Fruit fly (Drosophila melanogaster): Measurements from ENCODE around the gene Alp1.

The Alp1 gene

dm6 chr3L:21464240-21464639 is 19.6 kb upstream of the Alp1 start (continued):
- TF ChIP-seq NC2β (GFP tag; optimal IDR thresholded peaks at IDR 0.05) (peak; percentile 76), CG5180 (GFP tag; optimal IDR thresholded peaks at IDR 0.05) (peak; percentile 27), CG31224 (GFP tag; IDR thresholded peaks at IDR 0.05) (no peak), CG4617 (GFP tag; optimal IDR thresholded peaks at IDR 0.05; ENCODE audit: borderline replicate concordance) (no peak), lov (optimal IDR thresholded peaks at IDR 0.05) (no peak), lov (GFP tag; IDR thresholded peaks at IDR 0.05) (peak; percentile 90), CG31365 (tag; optimal IDR thresholded peaks at IDR 0.05) (no peak), CG13894 (tag; optimal IDR thresholded peaks at IDR 0.05) (no peak), CG9876 (GFP tag; optimal IDR thresholded peaks at IDR 0.05) (no peak), Xbp1 (GFP tag; optimal IDR thresholded peaks at IDR 0.05) (no peak), dpn (GFP tag; optimal IDR thresholded peaks at IDR 0.05) (no peak), tin (GFP tag; optimal IDR thresholded peaks at IDR 0.05) (no peak), ftz-f1 (GFP tag; optimal IDR thresholded peaks at IDR 0.05) (no peak), fd96Cb (tag; optimal IDR thresholded peaks at IDR 0.05) (peak; percentile 75), CG17802 (tag; optimal IDR thresholded peaks at IDR 0.05) (peak; percentile 66), tx (GFP tag; optimal IDR thresholded peaks at IDR 0.05) (no peak), nerfin-2 (GFP tag; IDR thresholded peaks at IDR 0.05; ENCODE audit: partially characterized antibody) (no peak), jumu (GFP tag; optimal IDR thresholded peaks at IDR 0.05) (no peak), CG5245 (GFP tag; optimal IDR thresholded peaks at IDR 0.05) (peak; percentile 9), Doc3 (GFP tag; IDR thresholded peaks at IDR 0.05; ENCODE audit: partially characterized antibody) (no peak), ind (GFP tag; optimal IDR thresholded peaks at IDR 0.05) (no peak), CG10366 (GFP tag; IDR thresholded peaks at IDR 0.05) (no peak), fru (optimal IDR thresholded peaks at IDR 0.05) (no peak), CG34422 (GFP tag; IDR thresholded peaks at IDR 0.05) (no peak), ERR (GFP tag; optimal IDR thresholded peaks at IDR 0.05) (no peak), Mad (GFP tag; optimal IDR thresholded peaks at IDR 0.05) (peak; percentile 34), dm (GFP tag; optimal IDR thresholded peaks at IDR 0.05) (peak; percentile 4), cg (GFP tag; optimal IDR thresholded peaks at IDR 0.05) (no peak), CG12155 (GFP tag; optimal IDR thresholded peaks at IDR 0.05) (no peak), CG32767 (GFP tag; IDR thresholded peaks at IDR 0.05) (no peak), Dad (GFP tag; optimal IDR thresholded peaks at IDR 0.05) (peak; percentile 29), CG13123 (GFP tag; optimal IDR thresholded peaks at IDR 0.05) (no peak), CG9817 (tag; optimal IDR thresholded peaks at IDR 0.05) (no peak), CG17186 (GFP tag; optimal IDR thresholded peaks at IDR 0.05) (peak; percentile 63), eyg (GFP tag; optimal IDR thresholded peaks at IDR 0.05) (no peak), dmrt11E (tag; optimal IDR thresholded peaks at IDR 0.05) (peak; percentile 97), ham (GFP tag; IDR thresholded peaks at IDR 0.05) (no peak), CG17912 (GFP tag; optimal IDR thresholded peaks at IDR 0.05) (no peak), exex (tag; optimal IDR thresholded peaks at IDR 0.05) (no peak), sim (GFP tag; IDR thresholded peaks at IDR 0.05) (peak; percentile 85), pita (GFP tag; optimal IDR thresholded peaks at IDR 0.05) (no peak), Mes4 (GFP tag; optimal IDR thresholded peaks at IDR 0.05) (peak; percentile 9), nau (GFP tag; optimal IDR thresholded peaks at IDR 0.05) (no peak), Doc2 (GFP tag; IDR thresholded peaks at IDR 0.05) (no peak), CTCF (GFP tag; optimal IDR thresholded peaks at IDR 0.05) (peak; percentile 38), CG4328 (GFP tag; optimal IDR thresholded peaks at IDR 0.05) (no peak), CG17829 (tag; optimal IDR thresholded peaks at IDR 0.05) (peak; percentile 89), gcm2 (GFP tag; optimal IDR thresholded peaks at IDR 0.05) (no peak), CG7839 (tag; optimal IDR thresholded peaks at IDR 0.05) (peak; percentile 73), CG16815 (GFP tag; optimal IDR thresholded peaks at IDR 0.05) (peak; percentile 59), CG8924 (tag; optimal IDR thresholded peaks at IDR 0.05) (peak; percentile 90), Optix (GFP tag; IDR thresholded peaks at IDR 0.05) (peak; percentile 62; the same call in 1 of the 3 replicates), CG13775 (GFP tag; optimal IDR thresholded peaks at IDR 0.05) (peak; percentile 43)

Data from whole organism, embryonic.